Worm (Caenorhabditis elegans): Measurements from ENCODE around the gene rpl-21.

The rpl-21 gene

ce11 chrIII:8136517-8137099, 6.6 kb upstream of the rpl-21 start:
- TF ChIP-seq sdz-38 (tag; optimal IDR thresholded peaks at IDR 0.05): no peak

ce11 chrIII:8133346-8133745, 3.3 kb upstream of the rpl-21 start, which contains the start of gene C14B9.2:
TSS of gene C14B9.2 (plus strand) at chrIII:8133665.
- TF ChIP-seq let-607 (tag; optimal IDR thresholded peaks at IDR 0.05) (peak; percentile 59 to 88), F23B12.7 (tag; optimal IDR thresholded peaks at IDR 0.05; ENCODE audit: insufficient read depth) (no peak), egrh-3 (GFP tag; IDR thresholded peaks at IDR 0.05) (no peak), nhr-80 (tag; optimal IDR thresholded peaks at IDR 0.05) (peak; percentile 55), hlh-26 (GFP tag; conservative IDR thresholded peaks at IDR 0.05) (no peak), dpl-1 (GFP tag; optimal IDR thresholded peaks at IDR 0.05) (no peak), ceh-100 (GFP tag; IDR thresholded peaks at IDR 0.05) (no peak), hrde-1 (tag; optimal IDR thresholded peaks at IDR 0.05; ENCODE audit: borderline replicate concordance) (no peak), ceh-27 (GFP tag; optimal IDR thresholded peaks at IDR 0.05) (no peak), him-1 (tag; optimal IDR thresholded peaks at IDR 0.05) (no peak), fkh-3 (tag; optimal IDR thresholded peaks at IDR 0.05) (no peak), nfya-2 (GFP tag; IDR thresholded peaks at IDR 0.05) (no peak), attf-5 (GFP tag; optimal IDR thresholded peaks at IDR 0.05) (peak; percentile 24), cebp-1 (GFP tag; IDR thresholded peaks at IDR 0.05) (no peak), cebp-1 (tag; optimal IDR thresholded peaks at IDR 0.05) (no peak), dox-1 (GFP tag; IDR thresholded peaks at IDR 0.05) (0 out of 2 replicates have a peak, but pooled peaks have one; percentile 34)

- TF ChIP-seq ets-4 (GFP tag; optimal IDR thresholded peaks at IDR 0.05) (no peak), aptf-3 (GFP tag; IDR thresholded peaks at IDR 0.05) (no peak), cebp-1 (GFP tag; IDR thresholded peaks at IDR 0.05) (no peak), cebp-1 (tag; optimal IDR thresholded peaks at IDR 0.05) (no peak), nfyb-1 (GFP tag; IDR thresholded peaks at IDR 0.05) (peak; percentile 39; the same call in 1 of the 2 replicates), zfh-2 (GFP tag; conservative IDR thresholded peaks at IDR 0.05) (0 out of 2 replicates have a peak, but pooled peaks have one; percentile 9), snpc-1.1 (tag; optimal IDR thresholded peaks at IDR 0.05; ENCODE audit: insufficient read depth) (no peak), tbp1 (GFP tag; optimal IDR thresholded peaks at IDR 0.05) (no peak), chd-7 (tag; optimal IDR thresholded peaks at IDR 0.05) (no peak), ztf-26 (tag; optimal IDR thresholded peaks at IDR 0.05) (no peak), B0019.2 (GFP tag; conservative IDR thresholded peaks at IDR 0.05) (no peak), ztf-28 (GFP tag; IDR thresholded peaks at IDR 0.05) (no peak)
Observed at ce11 chrIII:8132496-8132895, 2.5 kb upstream of the rpl-21 start.

DNA sequence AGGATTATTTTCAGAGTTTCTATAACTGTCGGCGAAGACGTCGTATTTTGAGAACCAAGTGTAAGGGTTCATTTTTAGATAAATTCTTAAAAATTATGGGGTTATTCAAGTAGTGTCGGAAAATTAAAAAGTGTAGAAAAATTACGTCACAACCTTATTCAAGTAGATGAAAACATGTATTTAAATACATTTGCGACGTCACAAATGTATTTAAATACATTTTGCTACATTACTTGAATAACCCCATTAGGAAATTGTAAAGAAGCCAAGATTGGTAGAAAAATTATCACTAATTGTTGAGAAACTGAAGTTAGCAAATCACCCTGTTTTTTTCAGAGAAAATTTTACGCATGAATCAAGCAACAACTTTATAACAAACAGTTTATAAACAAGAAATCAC, 832 bp downstream of the rpl-21 start:
- peak; percentile 74; the same call in 1 of the 2 replicates for TF ChIP-seq madf-3 (GFP tag; IDR thresholded peaks at IDR 0.05)
- TF ChIP-seq F49E8.2 (tag; optimal IDR thresholded peaks at IDR 0.05; ENCODE audit: insufficient read depth): peak; percentile 67
- TF ChIP-seq nfyb-1 (GFP tag; IDR thresholded peaks at IDR 0.05): peak; percentile 50; the same call in 1 of the 2 replicates
- peak; percentile 4 for TF ChIP-seq snpc-3.4 (tag; optimal IDR thresholded peaks at IDR 0.05)
- no peak for TF ChIP-seq ama-1 (optimal IDR thresholded peaks at IDR 0.05)
- TF ChIP-seq ama-1 (GFP tag; optimal IDR thresholded peaks at IDR 0.05): peak in 1 of 2 experiments; percentile 35
- TF ChIP-seq C17E4.6 (GFP tag; IDR thresholded peaks at IDR 0.05): peak; percentile 31; the same call in 1 of the 2 replicates
- TF ChIP-seq tbx-9 (tag; optimal IDR thresholded peaks at IDR 0.05; ENCODE audit: borderline replicate concordance): no peak
- peak; percentile 37 for TF ChIP-seq lin-54 (GFP tag; optimal IDR thresholded peaks at IDR 0.05)
- peak; percentile 83 for TF ChIP-seq hrde-1 (tag; optimal IDR thresholded peaks at IDR 0.05; ENCODE audit: borderline replicate concordance)
- TF ChIP-seq mcd-1 (GFP tag; IDR thresholded peaks at IDR 0.05): 0 out of 2 replicates have a peak, but pooled peaks have one; percentile 9
- peak; percentile 67 for TF ChIP-seq him-1 (tag; optimal IDR thresholded peaks at IDR 0.05)
- 0 out of 2 replicates have a peak, but pooled peaks have one; percentile 67 for TF ChIP-seq ceh-58 (GFP tag; IDR thresholded peaks at IDR 0.05)
- peak; percentile 79 for TF ChIP-seq ekl-4 (GFP tag; IDR thresholded peaks at IDR 0.05)
- peak; percentile 73 for TF ChIP-seq madf-6 (GFP tag; IDR thresholded peaks at IDR 0.05)
- peak; percentile 64; the same call in 1 of the 2 replicates for TF ChIP-seq B0336.3 (GFP tag; IDR thresholded peaks at IDR 0.05)
- no peak for TF ChIP-seq cebp-2 (GFP tag; IDR thresholded peaks at IDR 0.05)
- TF ChIP-seq ceh-100 (GFP tag; IDR thresholded peaks at IDR 0.05): peak; percentile 20; the same call in 1 of the 2 replicates
- TF ChIP-seq tlf-1 (GFP tag; optimal IDR thresholded peaks at IDR 0.05): peak; percentile 39
- peak; percentile 8 for TF ChIP-seq ztf-18 (tag; optimal IDR thresholded peaks at IDR 0.05)

Measured in whole organism, young adult.